Fruit fly (Drosophila melanogaster): Measurements from ENCODE around the gene CG10973.

CG10973 gene

DNA sequence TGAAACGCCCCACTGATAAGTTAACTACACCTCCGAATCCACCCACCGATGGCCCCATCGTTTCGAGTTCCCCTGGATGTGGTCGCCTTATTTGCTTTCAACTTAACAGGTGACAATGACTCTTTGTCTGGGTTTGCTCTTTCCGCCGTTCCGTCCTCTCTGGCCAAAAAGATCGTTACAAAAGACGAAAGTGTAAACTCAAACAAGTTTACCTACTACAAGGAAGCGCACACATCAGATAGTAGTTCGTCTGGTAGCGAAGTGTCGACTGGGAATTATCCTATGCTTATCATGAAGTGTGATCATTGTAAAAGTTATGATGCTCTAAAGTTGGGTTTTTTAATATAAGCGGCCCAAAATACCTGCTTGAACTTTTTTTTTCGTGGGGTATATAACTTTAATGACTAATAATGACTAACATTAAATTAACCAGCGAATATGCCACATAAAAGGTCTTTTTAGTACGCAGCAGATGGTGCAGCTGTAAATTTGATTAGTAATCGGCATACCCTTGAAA is 44.3 kb upstream of the CG10973 start (continued):
- TF ChIP-seq bsh (GFP tag; optimal IDR thresholded peaks at IDR 0.05): peak; percentile 12 to 21
- peak; percentile 35 for TF ChIP-seq CG18262 (tag; optimal IDR thresholded peaks at IDR 0.05)
- TF ChIP-seq Hr51 (GFP tag; optimal IDR thresholded peaks at IDR 0.05): peak in 1 of 2 experiments; percentile 18
- peak; percentile 37 for TF ChIP-seq wek (GFP tag; optimal IDR thresholded peaks at IDR 0.05)
- TF ChIP-seq abd-A (tag; optimal IDR thresholded peaks at IDR 0.05): no peak
- peak; percentile 15 for TF ChIP-seq Dad (GFP tag; optimal IDR thresholded peaks at IDR 0.05)
- peak; percentile 3 for TF ChIP-seq CG1233 (GFP tag; optimal IDR thresholded peaks at IDR 0.05)
- TF ChIP-seq CG4328 (GFP tag; optimal IDR thresholded peaks at IDR 0.05): no peak
- no peak for TF ChIP-seq CG31441 (GFP tag; IDR thresholded peaks at IDR 0.05)
- no peak for TF ChIP-seq CG8944 (GFP tag; optimal IDR thresholded peaks at IDR 0.05)
- TF ChIP-seq Meics (GFP tag; optimal IDR thresholded peaks at IDR 0.05): peak; percentile 21
- TF ChIP-seq gt (GFP tag; IDR thresholded peaks at IDR 0.05): no peak
- peak; percentile 0 for TF ChIP-seq fu2 (GFP tag; optimal IDR thresholded peaks at IDR 0.05)
- TF ChIP-seq CG2120 (GFP tag; optimal IDR thresholded peaks at IDR 0.05): peak; percentile 7
- TF ChIP-seq sens (GFP tag): peak; percentile 78
- TF ChIP-seq fd96Cb (tag; optimal IDR thresholded peaks at IDR 0.05): peak; percentile 1
- TF ChIP-seq tap (tag; optimal IDR thresholded peaks at IDR 0.05): no peak
- peak; percentile 33 for TF ChIP-seq CrebB (tag; optimal IDR thresholded peaks at IDR 0.05)
- peak; percentile 5 for TF ChIP-seq org-1 (GFP tag; optimal IDR thresholded peaks at IDR 0.05)
- TF ChIP-seq nmo (GFP tag; optimal IDR thresholded peaks at IDR 0.05): peak; percentile 16
- TF ChIP-seq Med (GFP tag): peak; percentile 55
- TF ChIP-seq NfI (GFP tag; optimal IDR thresholded peaks at IDR 0.05): peak; percentile 24
- TF ChIP-seq HLH54F (GFP tag; optimal IDR thresholded peaks at IDR 0.05): peak; percentile 16
- TF ChIP-seq row (GFP tag; IDR thresholded peaks at IDR 0.05): peak; percentile 74
- peak; percentile 0 for TF ChIP-seq Abd-B (GFP tag; optimal IDR thresholded peaks at IDR 0.05)
- no peak for TF ChIP-seq CG8290 (GFP tag; optimal IDR thresholded peaks at IDR 0.05)
- TF ChIP-seq CG8290 (tag; optimal IDR thresholded peaks at IDR 0.05): peak in 1 of 2 experiments; percentile 16
- TF ChIP-seq ci (GFP tag; IDR thresholded peaks at IDR 0.05): 0 out of 3 replicates have a peak, but pooled peaks have one; percentile 35
- peak; percentile 16 for TF ChIP-seq dmrt99B (tag; optimal IDR thresholded peaks at IDR 0.05)
- 0 out of 2 replicates have a peak, but pooled peaks have one; percentile 6 for TF ChIP-seq CG14441 (GFP tag; IDR thresholded peaks at IDR 0.05)
- TF ChIP-seq jumu (GFP tag; optimal IDR thresholded peaks at IDR 0.05): peak; percentile 12
- TF ChIP-seq D19B (GFP tag; optimal IDR thresholded peaks at IDR 0.05): peak; percentile 87
- TF ChIP-seq Chrac-16 (GFP tag; optimal IDR thresholded peaks at IDR 0.05): no peak
- TF ChIP-seq lilli (GFP tag; optimal IDR thresholded peaks at IDR 0.05): peak; percentile 12
- peak; percentile 22 for TF ChIP-seq sug (tag; optimal IDR thresholded peaks at IDR 0.05)
- peak; percentile 39 for TF ChIP-seq PHDP (tag; optimal IDR thresholded peaks at IDR 0.05)
- TF ChIP-seq CG10543 (GFP tag; optimal IDR thresholded peaks at IDR 0.05): no peak
- TF ChIP-seq CG12071 (GFP tag; optimal IDR thresholded peaks at IDR 0.05): peak; percentile 6
- TF ChIP-seq CG6654 (GFP tag; optimal IDR thresholded peaks at IDR 0.05): no peak
- TF ChIP-seq CG10654 (GFP tag; optimal IDR thresholded peaks at IDR 0.05): no peak
- TF ChIP-seq oc (tag; optimal IDR thresholded peaks at IDR 0.05): no peak
- TF ChIP-seq Blimp-1 (GFP tag; optimal IDR thresholded peaks at IDR 0.05): peak; percentile 55
- no peak for TF ChIP-seq CG34376 (GFP tag; optimal IDR thresholded peaks at IDR 0.05)
- TF ChIP-seq BtbVII (GFP tag; optimal IDR thresholded peaks at IDR 0.05): peak; percentile 33
- peak; percentile 29; the same call in 1 of the 2 replicates for TF ChIP-seq CG6689 (GFP tag; IDR thresholded peaks at IDR 0.05)
- TF ChIP-seq eyg (GFP tag; optimal IDR thresholded peaks at IDR 0.05): no peak
- TF ChIP-seq CG12769 (tag; optimal IDR thresholded peaks at IDR 0.05): peak; percentile 54
- peak; percentile 27 for TF ChIP-seq CG3407 (GFP tag; optimal IDR thresholded peaks at IDR 0.05)

Data from whole organism, embryonic.